Fruit fly (Drosophila melanogaster) whole organism, wandering third instar larva: ENCODE results near the gene Muc68Ca.

ENCODE experiments used
- CG32264 ChIP-seq: fragments of 200-800 bp; sonication (Bioruptor generic); optimal IDR thresholded peaks from 2 replicates; lab custom pipeline; 2016; ENCODE audit warnings: missing biosample characterization, missing genetic modification characterization
- CG9705 ChIP-seq: fragments of 200-800 bp; sonication (Bioruptor generic); optimal IDR thresholded peaks from 2 replicates; lab custom pipeline; 2018; ENCODE audit warnings: missing biosample characterization, mild to moderate bottlenecking, missing genetic modification characterization
- CrebA ChIP-seq: fragments of 200-800 bp; sonication (Bioruptor generic); optimal IDR thresholded peaks from 2 replicates; lab custom pipeline; 2016; ENCODE audit warnings: missing biosample characterization, mild to moderate bottlenecking, missing genetic modification characterization, borderline replicate concordance
- Dfd ChIP-seq: fragments of >200 bp; optimal IDR thresholded peaks from 2 replicates; lab custom pipeline; 2017; ENCODE audit warnings: missing biosample characterization, missing genetic modification characterization
- Dif ChIP-seq: fragments of 200-275, 200-300 bp; sonication (Bioruptor generic); optimal IDR thresholded peaks from 2 replicates; lab custom pipeline; 2018; ENCODE audit warnings: missing biosample characterization, missing genetic modification characterization; ENCODE audit not compliant: partially characterized antibody
- GATAd ChIP-seq: sonication (Bioruptor generic); optimal IDR thresholded peaks from 2 replicates; lab custom pipeline; 2016; ENCODE audit warnings: missing biosample characterization, missing genetic modification characterization
- HLH106 ChIP-seq: fragments of 200-800 bp; optimal IDR thresholded peaks from 3 replicates; lab custom pipeline; 2019; ENCODE audit warnings: missing biosample characterization, mild to moderate bottlenecking, missing genetic modification characterization, moderate library complexity
- Hnf4 ChIP-seq: fragments of 200-800 bp; sonication (Bioruptor generic); optimal IDR thresholded peaks from 2 replicates; lab custom pipeline; 2016; ENCODE audit warnings: missing biosample characterization, mild to moderate bottlenecking, missing genetic modification characterization
- Hr83 ChIP-seq: fragments of 200-300 bp; sonication (Bioruptor generic); optimal IDR thresholded peaks from 2 replicates; lab custom pipeline; 2016; ENCODE audit warnings: missing biosample characterization, mild to moderate bottlenecking, missing genetic modification characterization, moderate library complexity; ENCODE audit not compliant: poor library complexity, severe bottlenecking
- Jra ChIP-seq: sonication (Bioruptor generic); optimal IDR thresholded peaks from 2 replicates; lab custom pipeline; 2016; ENCODE audit warnings: missing biosample characterization, missing genetic modification characterization
- Mio ChIP-seq: sonication (Bioruptor generic); optimal IDR thresholded peaks from 2 replicates; lab custom pipeline; 2016; ENCODE audit warnings: missing biosample characterization, missing genetic modification characterization
- Myc ChIP-seq: fragments of >200 bp; optimal IDR thresholded peaks from 2 replicates; lab custom pipeline; 2017
- OdsH ChIP-seq: fragments of 200-800 bp; sonication (Bioruptor generic); optimal IDR thresholded peaks from 2 replicates; lab custom pipeline; 2016; ENCODE audit warnings: missing biosample characterization, mild to moderate bottlenecking, missing genetic modification characterization
- Rel ChIP-seq, 2 experiments: fragments of 200-800 bp; sonication (Bioruptor generic) in 1 of 2; optimal IDR thresholded peaks; 2 replicates in 1 of 2; 3 replicates in 1 of 2; lab custom pipeline; 2016 to 2019; ENCODE audit warnings: mild to moderate bottlenecking in 2 of 2, missing biosample characterization in 2 of 2, missing genetic modification characterization in 2 of 2, moderate library complexity in 1 of 2
- Sp1 ChIP-seq: fragments of 200-800 bp; sonication (Bioruptor generic); optimal IDR thresholded peaks from 3 replicates; lab custom pipeline; 2019; ENCODE audit warnings: missing biosample characterization, mild to moderate bottlenecking, missing genetic modification characterization, moderate library complexity
- Vsx2 ChIP-seq: fragments of 200-300, 225-300 bp; sonication (Bioruptor generic); optimal IDR thresholded peaks from 2 replicates; lab custom pipeline; 2018; ENCODE audit warnings: missing biosample characterization, missing genetic modification characterization; ENCODE audit not compliant: partially characterized antibody
- br ChIP-seq: fragments of 200-800 bp; sonication (Bioruptor generic); optimal IDR thresholded peaks from 2 replicates; lab custom pipeline; 2016; ENCODE audit warnings: missing biosample characterization, missing genetic modification characterization
- brk ChIP-seq: fragments of 200-800 bp; sonication (Bioruptor generic); optimal IDR thresholded peaks from 2 replicates; lab custom pipeline; 2016; ENCODE audit warnings: missing biosample characterization, mild to moderate bottlenecking, missing genetic modification characterization
- dl ChIP-seq, 2 experiments: fragments of 175-275, 200-275 bp in 1 of 2; fragments of 200-275 bp in 1 of 2; sonication (Bioruptor generic); optimal IDR thresholded peaks; lab custom pipeline; 2018; ENCODE audit warnings: mild to moderate bottlenecking in 2 of 2, missing biosample characterization in 2 of 2, missing genetic modification characterization in 2 of 2, moderate library complexity in 2 of 2; ENCODE audit not compliant: partially characterized antibody in 2 of 2, insufficient read depth in 1 of 2
- dmrt93B ChIP-seq: fragments of 200-800 bp; sonication (Bioruptor generic); optimal IDR thresholded peaks from 2 replicates; lab custom pipeline; 2018; ENCODE audit warnings: missing biosample characterization, mild to moderate bottlenecking, missing genetic modification characterization
- dsf ChIP-seq: sonication (Bioruptor generic); optimal IDR thresholded peaks from 2 replicates; lab custom pipeline; 2016; ENCODE audit warnings: missing biosample characterization, missing genetic modification characterization, borderline replicate concordance
- ey ChIP-seq: fragments of 200-800 bp; sonication (Bioruptor generic); optimal IDR thresholded peaks from 2 replicates; lab custom pipeline; 2016; ENCODE audit warnings: missing biosample characterization, missing genetic modification characterization
- foxo ChIP-seq, 2 experiments: fragments of 200-800 bp; sonication (Bioruptor generic); optimal IDR thresholded peaks; 2 replicates in 1 of 2; 3 replicates in 1 of 2; lab custom pipeline; 2016 to 2017; ENCODE audit warnings: missing biosample characterization in 2 of 2, missing genetic modification characterization in 2 of 2
- fru ChIP-seq: fragments of 200-800 bp; sonication (Bioruptor generic); optimal IDR thresholded peaks from 3 replicates; lab custom pipeline; 2016; ENCODE audit warnings: missing biosample characterization, mild to moderate bottlenecking, missing genetic modification characterization
- h ChIP-seq: fragments of 200-800 bp; sonication (Bioruptor generic); optimal IDR thresholded peaks from 3 replicates; lab custom pipeline; 2016; ENCODE audit warnings: missing biosample characterization, mild to moderate bottlenecking, missing genetic modification characterization
- lola ChIP-seq: fragments of >200 bp; optimal IDR thresholded peaks from 2 replicates; lab custom pipeline; 2017; ENCODE audit warnings: missing biosample characterization, missing genetic modification characterization
- pan ChIP-seq: fragments of >200 bp; optimal IDR thresholded peaks from 2 replicates; lab custom pipeline; 2017
- psq ChIP-seq: fragments of 200-800 bp; sonication (Bioruptor generic); optimal IDR thresholded peaks from 3 replicates; lab custom pipeline; 2017; ENCODE audit warnings: missing biosample characterization, mild to moderate bottlenecking, missing genetic modification characterization, moderate library complexity
- rgr ChIP-seq: fragments of 200-800 bp; sonication (Bioruptor generic); optimal IDR thresholded peaks from 3 replicates; lab custom pipeline; 2016; ENCODE audit warnings: missing biosample characterization, mild to moderate bottlenecking, missing genetic modification characterization
- sage ChIP-seq: fragments of 200-800 bp; sonication (Bioruptor generic); optimal IDR thresholded peaks from 2 replicates; lab custom pipeline; 2016; ENCODE audit warnings: missing biosample characterization, mild to moderate bottlenecking, missing genetic modification characterization
- sv ChIP-seq: fragments of 200-800 bp; sonication (Bioruptor generic); optimal IDR thresholded peaks from 3 replicates; lab custom pipeline; 2016; ENCODE audit warnings: missing biosample characterization, missing genetic modification characterization
- tai ChIP-seq: sonication (Bioruptor generic); optimal IDR thresholded peaks from 2 replicates; lab custom pipeline; 2016; ENCODE audit warnings: missing biosample characterization, missing genetic modification characterization
- usp ChIP-seq: fragments of >200 bp; optimal IDR thresholded peaks from 2 replicates; lab custom pipeline; 2017; ENCODE audit warnings: missing biosample characterization, missing genetic modification characterization
- woc ChIP-seq: sonication (Bioruptor generic); optimal IDR thresholded peaks from 2 replicates; lab custom pipeline; 2016; ENCODE audit warnings: missing biosample characterization, mild to moderate bottlenecking, missing genetic modification characterization

Gene Muc68Ca

dm6 chr3L:11587720-11588580 lies 32.0 kb downstream of the Muc68Ca start, which contains the start of gene rt:
Gene rt (minus strand): TSS chr3L:11587770.
- peak in 1 of 2 experiments; percentile 76 for TF ChIP-seq foxo (GFP tag; optimal IDR thresholded peaks at IDR 0.05; lab: Kevin White, UChicago)
- TF ChIP-seq sage (GFP tag; lab: Kevin White, UChicago): peak; percentile 26
- TF ChIP-seq pan (lab: Kevin White, UChicago): no peak
- TF ChIP-seq dmrt93B (GFP tag; lab: Kevin White, UChicago): peak; percentile 56
- peak; percentile 68 for TF ChIP-seq rgr
- no peak for TF ChIP-seq usp (GFP tag; lab: Kevin White, UChicago)
- TF ChIP-seq CG9705: peak; percentile 62
- TF ChIP-seq tai (GFP tag; lab: Kevin White, UChicago): peak; percentile 61
- TF ChIP-seq ey (GFP tag; lab: Kevin White, UChicago): peak; percentile 70
- TF ChIP-seq Sp1 (GFP tag; lab: Kevin White, UChicago): peak; percentile 75
- TF ChIP-seq fru (GFP tag; lab: Kevin White, UChicago): peak; percentile 74
- TF ChIP-seq HLH106: peak; percentile 76
- no peak for TF ChIP-seq lola (GFP tag; lab: Kevin White, UChicago)
- TF ChIP-seq OdsH (GFP tag; lab: Kevin White, UChicago): peak; percentile 39
- TF ChIP-seq GATAd (GFP tag; lab: Kevin White, UChicago): no peak
- TF ChIP-seq woc (GFP tag; lab: Kevin White, UChicago): peak; percentile 89
- TF ChIP-seq h (GFP tag; lab: Kevin White, UChicago): peak; percentile 74
- TF ChIP-seq Hnf4 (GFP tag; lab: Kevin White, UChicago): peak; percentile 6
- peak; percentile 38 for TF ChIP-seq psq (GFP tag; lab: Kevin White, UChicago)
- TF ChIP-seq dsf: no peak
- peak; percentile 15 for TF ChIP-seq sv (GFP tag; lab: Kevin White, UChicago)
- no peak for TF ChIP-seq Dfd (GFP tag; lab: Kevin White, UChicago)
- TF ChIP-seq Myc (lab: Kevin White, UChicago): peak; percentile 74
- TF ChIP-seq dl (GFP tag; optimal IDR thresholded peaks at IDR 0.05; lab: Kevin White, UChicago; ENCODE audit: insufficient read depth in 1 of 2, partially characterized antibody in 2 of 2): no peak
- TF ChIP-seq Rel (GFP tag; optimal IDR thresholded peaks at IDR 0.05; lab: Kevin White, UChicago): no peak
- peak; percentile 31 for TF ChIP-seq Rel (tag; optimal IDR thresholded peaks at IDR 0.05; lab: Kevin White, UChicago)
- peak; percentile 68 for TF ChIP-seq br

- TF ChIP-seq brk (GFP tag; lab: Kevin White, UChicago): no peak
- peak; percentile 13 for TF ChIP-seq Hr83 (GFP tag; lab: Kevin White, UChicago)
- TF ChIP-seq h (GFP tag; lab: Kevin White, UChicago): peak; percentile 38
Measured at dm6 chr3L:11586794-11587462, 33.0 kb downstream of the Muc68Ca start.

dm6 chr3L:11583964-11584363 lies 35.9 kb downstream of the Muc68Ca start, which contains the start of gene CG32086:
Gene CG32086 (minus strand): TSS chr3L:11584064.
- TF ChIP-seq OdsH (GFP tag; lab: Kevin White, UChicago) (no peak), fru (GFP tag; lab: Kevin White, UChicago) (no peak), sage (GFP tag; lab: Kevin White, UChicago) (no peak), pan (lab: Kevin White, UChicago) (no peak), dl (GFP tag; optimal IDR thresholded peaks at IDR 0.05; lab: Kevin White, UChicago; ENCODE audit: insufficient read depth in 1 of 2, partially characterized antibody in 2 of 2) (no peak), CrebA (GFP tag; lab: Kevin White, UChicago) (no peak), HLH106 (no peak), GATAd (GFP tag; lab: Kevin White, UChicago) (no peak), usp (GFP tag; lab: Kevin White, UChicago) (no peak), dmrt93B (GFP tag; lab: Kevin White, UChicago) (no peak), Vsx2 (GFP tag; lab: Kevin White, UChicago) (no peak), CG32264 (GFP tag; lab: Kevin White, UChicago) (no peak), Dif (GFP tag; lab: Kevin White, UChicago) (no peak), Mio (GFP tag; lab: Kevin White, UChicago) (no peak), rgr (no peak), Myc (lab: Kevin White, UChicago) (no peak), Jra (GFP tag; lab: Kevin White, UChicago) (no peak), Hnf4 (GFP tag; lab: Kevin White, UChicago) (no peak)
